Worm (Caenorhabditis elegans) whole organism, late embryonic: ENCODE results near the gene clec-58.

Experiments
- C38D4.7 ChIP-seq: fragments of 200-800 bp; sonication (Bioruptor generic); optimal IDR thresholded peaks from 2 replicates; lab custom pipeline; 2018; ENCODE audit warnings: mild to moderate bottlenecking, missing genetic modification characterization, moderate library complexity, missing compliant biosample characterization
- K02D7.2 ChIP-seq: sonication (generic microtip); optimal IDR thresholded peaks from 2 replicates; lab custom pipeline; 2017; ENCODE audit warnings: mild to moderate bottlenecking, missing genetic modification characterization, missing compliant biosample characterization
- T23F11.4 ChIP-seq: fragments of 200-800 bp; sonication (Bioruptor generic); optimal IDR thresholded peaks from 2 replicates; lab custom pipeline; 2018; ENCODE audit warnings: mild to moderate bottlenecking, missing genetic modification characterization, missing compliant biosample characterization
- ahr-1 ChIP-seq: sonication (generic microtip); optimal IDR thresholded peaks from 2 replicates; lab custom pipeline; 2016; ENCODE audit warnings: missing genetic modification characterization, missing compliant biosample characterization
- ama-1 ChIP-seq: fragments of 150-350 bp; optimal IDR thresholded peaks from 2 replicates; lab custom pipeline; 2014
- ceh-18 ChIP-seq: sonication (generic microtip); optimal IDR thresholded peaks from 2 replicates; lab custom pipeline; 2016; ENCODE audit warnings: missing genetic modification characterization, missing compliant biosample characterization
- ceh-22 ChIP-seq: sonication (generic microtip); optimal IDR thresholded peaks from 2 replicates; lab custom pipeline; 2017; ENCODE audit warnings: missing biosample characterization, missing genetic modification characterization
- ceh-30 ChIP-seq: fragments of 150-350 bp; optimal IDR thresholded peaks from 2 replicates; lab custom pipeline; 2014; ENCODE audit warnings: missing biosample characterization, missing genetic modification characterization
- ceh-34 ChIP-seq: sonication (generic microtip); optimal IDR thresholded peaks from 2 replicates; lab custom pipeline; 2016; ENCODE audit warnings: mild to moderate bottlenecking, missing genetic modification characterization, missing compliant biosample characterization
- ceh-48 ChIP-seq: sonication (generic microtip); optimal IDR thresholded peaks from 2 replicates; lab custom pipeline; 2016; ENCODE audit warnings: missing genetic modification characterization, inconsistent platforms, missing compliant biosample characterization
- ceh-6 ChIP-seq: fragments of 200-800 bp; sonication (Bioruptor generic); optimal IDR thresholded peaks from 2 replicates; lab custom pipeline; 2018; ENCODE audit warnings: mild to moderate bottlenecking, missing genetic modification characterization, missing compliant biosample characterization
- ceh-9 ChIP-seq: sonication (generic microtip); optimal IDR thresholded peaks from 2 replicates; lab custom pipeline; 2016; ENCODE audit warnings: mild to moderate bottlenecking, missing genetic modification characterization, inconsistent platforms, missing compliant biosample characterization
- che-1 ChIP-seq: sonication (generic microtip); optimal IDR thresholded peaks from 2 replicates; lab custom pipeline; 2016; ENCODE audit warnings: mild to moderate bottlenecking, missing genetic modification characterization, missing compliant biosample characterization
- dmd-4 ChIP-seq: sonication (generic microtip); optimal IDR thresholded peaks from 2 replicates; lab custom pipeline; 2016; ENCODE audit warnings: borderline replicate concordance, missing genetic modification characterization, missing compliant biosample characterization
- elt-4 ChIP-seq: sonication (generic microtip); optimal IDR thresholded peaks from 2 replicates; lab custom pipeline; 2016; ENCODE audit warnings: missing genetic modification characterization, missing compliant biosample characterization
- ets-4 ChIP-seq: sonication (generic microtip); optimal IDR thresholded peaks from 2 replicates; lab custom pipeline; 2016; ENCODE audit warnings: missing genetic modification characterization, missing compliant biosample characterization
- fax-1 ChIP-seq: sonication (generic microtip); optimal IDR thresholded peaks from 2 replicates; lab custom pipeline; 2016; ENCODE audit warnings: missing genotype, missing genetic modification characterization, missing compliant biosample characterization
- fkh-10 ChIP-seq: fragments of 150-350 bp; optimal IDR thresholded peaks from 2 replicates; lab custom pipeline; 2014; ENCODE audit warnings: missing biosample characterization, missing genetic modification reagents, missing genetic modification characterization
- gmeb-2 ChIP-seq: sonication (generic microtip); optimal IDR thresholded peaks from 2 replicates; lab custom pipeline; 2016; ENCODE audit warnings: missing genetic modification characterization, inconsistent platforms, missing compliant biosample characterization
- hlh-13 ChIP-seq: fragments of 200-800 bp; sonication (Bioruptor generic); optimal IDR thresholded peaks from 2 replicates; lab custom pipeline; 2018; ENCODE audit warnings: mild to moderate bottlenecking, missing genetic modification characterization, missing compliant biosample characterization
- hlh-15 ChIP-seq: sonication (generic microtip); optimal IDR thresholded peaks from 2 replicates; lab custom pipeline; 2016; ENCODE audit warnings: missing genetic modification characterization, missing compliant biosample characterization
- hlh-30 ChIP-seq: sonication (generic microtip); optimal IDR thresholded peaks from 2 replicates; lab custom pipeline; 2017; ENCODE audit warnings: antibody characterized with exemption, missing genetic modification characterization, missing compliant biosample characterization; ENCODE audit not compliant: insufficient read depth
- hlh-6 ChIP-seq: sonication (generic microtip); optimal IDR thresholded peaks from 2 replicates; lab custom pipeline; 2016; ENCODE audit warnings: missing genotype, missing genetic modification characterization, missing compliant biosample characterization
- lim-6 ChIP-seq: sonication (generic microtip); optimal IDR thresholded peaks from 2 replicates; lab custom pipeline; 2016; ENCODE audit warnings: missing genetic modification characterization, missing compliant biosample characterization
- lin-11 ChIP-seq: fragments of 200-800 bp; sonication (Bioruptor generic); optimal IDR thresholded peaks from 2 replicates; lab custom pipeline; 2018; ENCODE audit warnings: mild to moderate bottlenecking, missing genetic modification characterization, missing compliant biosample characterization
- madf-2 ChIP-seq: sonication (generic microtip); optimal IDR thresholded peaks from 2 replicates; lab custom pipeline; 2017; ENCODE audit warnings: missing genetic modification characterization, missing compliant biosample characterization
- nfya-1 ChIP-seq: sonication (generic microtip); optimal IDR thresholded peaks from 2 replicates; lab custom pipeline; 2017; ENCODE audit warnings: missing genetic modification characterization, mild to moderate bottlenecking, missing compliant biosample characterization, antibody characterized with exemption, moderate library complexity
- nhr-232 ChIP-seq: sonication (generic microtip); optimal IDR thresholded peaks from 2 replicates; lab custom pipeline; 2016; ENCODE audit warnings: missing genetic modification characterization, missing compliant biosample characterization
- npax-4 ChIP-seq: sonication (generic microtip); optimal IDR thresholded peaks from 2 replicates; lab custom pipeline; 2016; ENCODE audit warnings: missing genetic modification characterization, missing compliant biosample characterization
- pha-2 ChIP-seq: sonication (generic microtip); optimal IDR thresholded peaks from 2 replicates; lab custom pipeline; 2017; ENCODE audit warnings: mild to moderate bottlenecking, missing genetic modification characterization, missing compliant biosample characterization
- pros-1 ChIP-seq: fragments of 150-350 bp; optimal IDR thresholded peaks from 2 replicates; lab custom pipeline; 2014; ENCODE audit warnings: missing biosample characterization, missing genetic modification reagents, missing genetic modification characterization
- ref-2 ChIP-seq: sonication (generic microtip); optimal IDR thresholded peaks from 2 replicates; lab custom pipeline; 2016; ENCODE audit warnings: missing genetic modification characterization, missing compliant biosample characterization
- rnt-1 ChIP-seq: sonication (generic microtip); optimal IDR thresholded peaks from 2 replicates; lab custom pipeline; 2016; ENCODE audit warnings: missing genetic modification characterization, missing compliant biosample characterization
- sox-2 ChIP-seq: fragments of 200-800 bp; sonication (Bioruptor generic); IDR thresholded peaks from 2 replicates; pipeline ENCODE4 v1.3.6; 2022; ENCODE audit warnings: missing genetic modification reagents, missing genetic modification characterization, missing compliant biosample characterization
- sox-4 ChIP-seq: sonication (generic microtip); optimal IDR thresholded peaks from 2 replicates; lab custom pipeline; 2017; ENCODE audit warnings: mild to moderate bottlenecking, missing genetic modification characterization, inconsistent platforms, missing compliant biosample characterization
- syd-9 ChIP-seq: sonication (generic microtip); optimal IDR thresholded peaks from 2 replicates; lab custom pipeline; 2016; ENCODE audit warnings: mild to moderate bottlenecking, missing genetic modification characterization, moderate library complexity, missing compliant biosample characterization
- ttx-3 ChIP-seq: sonication (generic microtip); optimal IDR thresholded peaks from 2 replicates; lab custom pipeline; 2016; ENCODE audit warnings: missing genetic modification reagents, missing genetic modification characterization, missing compliant biosample characterization
- unc-3 ChIP-seq, 2 experiments: fragments of 200-800 bp in 1 of 2; sonication (Bioruptor generic) in 1 of 2; sonication (generic microtip) in 1 of 2; conservative IDR thresholded peaks in 1 of 2; optimal IDR thresholded peaks in 1 of 2; 2 replicates each; pipeline versions ENCODE4 v1.3.6 to Lab custom; 2016 to 2022; ENCODE audit warnings: missing compliant biosample characterization in 2 of 2, missing genetic modification characterization in 2 of 2, missing genetic modification reagents in 1 of 2
- unc-42 ChIP-seq: sonication (generic microtip); optimal IDR thresholded peaks from 2 replicates; lab custom pipeline; 2016; ENCODE audit warnings: missing genotype, missing genetic modification characterization, missing compliant biosample characterization
- unc-55 ChIP-seq: sonication (generic microtip); optimal IDR thresholded peaks from 2 replicates; lab custom pipeline; 2017; ENCODE audit warnings: missing biosample characterization, missing genetic modification reagents, missing genetic modification characterization
- unc-86 ChIP-seq: sonication (generic microtip); optimal IDR thresholded peaks from 2 replicates; lab custom pipeline; 2016; ENCODE audit warnings: missing genetic modification characterization, missing compliant biosample characterization

clec-58 gene

ce11 chrII:10516375-10516774, 40.4 kb upstream of the clec-58 start:
- no peak for TF ChIP-seq ama-1 (lab: Kevin White, UChicago)
- TF ChIP-seq T23F11.4, result no peak
- TF ChIP-seq ttx-3 (tag; lab: Kevin White, UChicago), result no peak
- TF ChIP-seq ceh-30 (tag; lab: Kevin White, UChicago), result no peak
- no peak for TF ChIP-seq dmd-4 (tag; lab: Kevin White, UChicago)
- no peak for TF ChIP-seq hlh-13 (GFP tag; lab: Kevin White, UChicago)
- no peak for TF ChIP-seq ceh-34 (tag; lab: Kevin White, UChicago)
- TF ChIP-seq fkh-10, result no peak
- TF ChIP-seq ceh-22 (tag; lab: Kevin White, UChicago), result no peak
- no peak for TF ChIP-seq nhr-232 (tag; lab: Kevin White, UChicago)
- TF ChIP-seq ref-2 (tag; lab: Kevin White, UChicago), result no peak
- no peak for TF ChIP-seq ceh-18 (tag; lab: Kevin White, UChicago)
- no peak for TF ChIP-seq unc-42 (tag; lab: Kevin White, UChicago)
- no peak for TF ChIP-seq syd-9 (tag; lab: Kevin White, UChicago)
- no peak for TF ChIP-seq gmeb-2 (tag; lab: Kevin White, UChicago)
- no peak for TF ChIP-seq rnt-1 (tag; lab: Kevin White, UChicago)

DNA sequence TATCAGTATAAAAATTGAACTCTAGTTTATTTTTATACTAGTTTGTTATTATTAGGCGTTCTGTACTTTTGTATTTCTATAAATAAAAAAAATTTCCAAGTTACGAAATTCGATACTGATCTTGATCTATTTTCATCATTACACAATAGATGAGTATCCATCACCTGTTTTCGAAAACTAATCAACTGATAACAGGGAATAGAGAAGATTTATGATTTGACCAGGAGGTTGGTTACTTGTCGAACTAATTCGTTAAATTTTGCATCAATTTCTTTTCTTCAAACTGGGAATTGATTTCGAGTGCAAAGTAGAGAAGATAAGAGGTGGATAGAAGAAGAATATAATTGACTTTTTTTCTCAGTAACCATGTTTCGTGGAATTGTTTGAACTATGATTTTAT, 39.5 kb upstream of the clec-58 start:
- TF ChIP-seq C38D4.7, result no peak
- TF ChIP-seq madf-2 (tag; lab: Kevin White, UChicago), result no peak
- no peak for TF ChIP-seq nhr-232 (tag; lab: Kevin White, UChicago)
- no peak for TF ChIP-seq lin-11
- TF ChIP-seq ceh-6 (GFP tag; lab: Kevin White, UChicago), result no peak
- TF ChIP-seq unc-42 (tag; lab: Kevin White, UChicago), result no peak
- TF ChIP-seq syd-9 (tag; lab: Kevin White, UChicago), result no peak
- no peak for TF ChIP-seq pros-1 (tag; lab: Kevin White, UChicago)
- no peak for TF ChIP-seq unc-86 (tag; lab: Kevin White, UChicago)
- TF ChIP-seq rnt-1 (tag; lab: Kevin White, UChicago), result no peak
- TF ChIP-seq K02D7.2, result no peak
- TF ChIP-seq sox-4 (tag; lab: Kevin White, UChicago), result no peak
- no peak for TF ChIP-seq ceh-30 (tag; lab: Kevin White, UChicago)
- no peak for TF ChIP-seq unc-3 (GFP tag; conservative IDR thresholded peaks at IDR 0.05; lab: Robert Waterston, UW)
- no peak for TF ChIP-seq unc-3 (tag; optimal IDR thresholded peaks at IDR 0.05; lab: Kevin White, UChicago)
- no peak for TF ChIP-seq ahr-1 (tag; lab: Kevin White, UChicago)
- TF ChIP-seq npax-4, result no peak
- no peak for TF ChIP-seq hlh-15 (tag; lab: Kevin White, UChicago)
- TF ChIP-seq ttx-3 (tag; lab: Kevin White, UChicago), result no peak
- no peak for TF ChIP-seq ets-4 (tag; lab: Kevin White, UChicago)
- no peak for TF ChIP-seq hlh-6

DNA sequence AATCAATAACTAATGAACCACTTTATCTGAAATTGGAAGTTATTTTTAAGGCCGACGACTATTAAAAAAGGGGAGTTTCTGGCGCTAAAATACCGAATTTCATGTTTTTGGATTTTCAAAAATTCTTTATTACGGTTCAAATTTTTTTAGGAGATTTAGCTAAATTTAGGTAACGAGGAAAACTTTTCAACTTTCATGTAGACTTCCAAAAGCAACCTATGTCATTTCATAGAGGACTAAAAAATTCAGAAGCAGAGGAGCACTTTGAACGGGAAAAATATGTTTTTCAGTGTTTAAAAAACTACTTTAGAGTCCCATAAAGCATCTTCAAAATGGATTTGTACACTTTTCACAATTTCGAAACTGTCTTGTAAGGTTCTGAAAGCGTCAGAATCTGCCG, 37.4 kb upstream of the clec-58 start:
- no peak for TF ChIP-seq fax-1 (tag; lab: Kevin White, UChicago)
- no peak for TF ChIP-seq lim-6 (tag; lab: Kevin White, UChicago)
- TF ChIP-seq hlh-30 (tag; lab: Kevin White, UChicago), result no peak
- TF ChIP-seq ceh-18 (tag; lab: Kevin White, UChicago), result no peak
- TF ChIP-seq che-1 (tag; lab: Kevin White, UChicago), result no peak
- TF ChIP-seq nfya-1 (tag; lab: Kevin White, UChicago), result no peak
- no peak for TF ChIP-seq sox-2 (GFP tag; lab: Robert Waterston, UW)
- TF ChIP-seq hlh-13 (GFP tag; lab: Kevin White, UChicago), result no peak
- no peak for TF ChIP-seq ceh-30 (tag; lab: Kevin White, UChicago)
- TF ChIP-seq elt-4, result no peak
- TF ChIP-seq ceh-48 (tag; lab: Kevin White, UChicago), result no peak
- no peak for TF ChIP-seq ama-1 (lab: Kevin White, UChicago)
- no peak for TF ChIP-seq unc-55 (GFP tag; lab: Kevin White, UChicago)
- TF ChIP-seq dmd-4 (tag; lab: Kevin White, UChicago), result no peak
- no peak for TF ChIP-seq ceh-9
- TF ChIP-seq pha-2 (tag; lab: Kevin White, UChicago), result no peak
- TF ChIP-seq pros-1 (tag; lab: Kevin White, UChicago), result no peak
